Fruit fly (Drosophila melanogaster) Kc167 (cell line): ENCODE data around the gene CG9628.

Experiments
- insv ChIP-seq: fragments of >200 bp; optimal IDR thresholded peaks from 3 replicates; lab custom pipeline; 2018; ENCODE audit warnings: missing external identifiers
- psq ChIP-seq: fragments of >200 bp; optimal IDR thresholded peaks from 2 replicates; lab custom pipeline; 2017; ENCODE audit warnings: missing external identifiers

- TF ChIP-seq psq, result no peak
- no peak for TF ChIP-seq insv (lab: Kevin White, UChicago)
Observed at dm6 chr3L:14618942-14619341, 3.7 kb upstream of the CG9628 start.
